Worm (Caenorhabditis elegans) whole organism, young adult: ENCODE data around the gene erfa-1.

Experiments used
- F10E7.11 ChIP-seq: sonication (generic microtip); optimal IDR thresholded peaks from 2 replicates; lab custom pipeline; 2017; ENCODE audit warnings: mild to moderate bottlenecking, missing genetic modification characterization, moderate library complexity, missing compliant biosample characterization
- F33H1.4 ChIP-seq: fragments of 200-800 bp; sonication (Bioruptor generic); IDR thresholded peaks from 2 replicates; pipeline ENCODE4 v1.3.6; 2022; ENCODE audit warnings: missing genetic modification reagents, missing genetic modification characterization, missing compliant biosample characterization
- F49E8.2 ChIP-seq: sonication (generic microtip); optimal IDR thresholded peaks from 3 replicates; lab custom pipeline; 2017; ENCODE audit warnings: missing genetic modification characterization, mild to moderate bottlenecking, missing compliant biosample characterization, antibody characterized with exemption, moderate library complexity; ENCODE audit not compliant: insufficient read depth
- F55B11.4 ChIP-seq: sonication (generic microtip); optimal IDR thresholded peaks from 2 replicates; lab custom pipeline; 2016; ENCODE audit warnings: missing compliant biosample characterization, missing genetic modification characterization, borderline replicate concordance; ENCODE audit not compliant: insufficient read depth
- K11D2.4 ChIP-seq: fragments of 200-800 bp; sonication (Bioruptor generic); IDR thresholded peaks from 2 replicates; pipeline ENCODE4 v1.3.6; 2022; ENCODE audit warnings: missing genetic modification reagents, missing genetic modification characterization, missing compliant biosample characterization
- K12H6.12 ChIP-seq: fragments of 200-800 bp; sonication (Bioruptor generic); optimal IDR thresholded peaks from 2 replicates; lab custom pipeline; 2018; ENCODE audit warnings: mild to moderate bottlenecking, missing genetic modification characterization, missing compliant biosample characterization
- T07F8.4 ChIP-seq: sonication (generic microtip); optimal IDR thresholded peaks from 2 replicates; lab custom pipeline; 2016; ENCODE audit warnings: mild to moderate bottlenecking, missing genetic modification characterization, moderate library complexity, missing compliant biosample characterization
- Y53F4B.3 ChIP-seq: fragments of 200-800 bp; sonication (Bioruptor generic); IDR thresholded peaks from 2 replicates; pipeline ENCODE4 v1.3.6; 2022; ENCODE audit warnings: missing genetic modification reagents, missing genetic modification characterization, missing compliant biosample characterization
- Y95B8A.8 ChIP-seq: fragments of 200-800 bp; sonication (Bioruptor generic); IDR thresholded peaks from 2 replicates; pipeline ENCODE4 v1.3.6; 2022; ENCODE audit warnings: missing genetic modification reagents, missing genetic modification characterization, missing compliant biosample characterization
- ZK185.1 ChIP-seq: sonication (generic microtip); optimal IDR thresholded peaks from 2 replicates; lab custom pipeline; 2016; ENCODE audit warnings: mild to moderate bottlenecking, missing genetic modification characterization, missing compliant biosample characterization; ENCODE audit not compliant: poor library complexity, severe bottlenecking
- aptf-2 ChIP-seq: fragments of 200-800 bp; sonication (Bioruptor generic); conservative IDR thresholded peaks from 2 replicates; pipeline ENCODE4 v1.3.6; 2022; ENCODE audit warnings: missing genetic modification reagents, missing genetic modification characterization, missing compliant biosample characterization
- attf-3 ChIP-seq: fragments of 200-800 bp; sonication (Bioruptor generic); conservative IDR thresholded peaks from 2 replicates; pipeline ENCODE4 v1.3.6; 2022; ENCODE audit warnings: missing genetic modification reagents, missing genetic modification characterization, missing compliant biosample characterization
- attf-5 ChIP-seq: fragments of 200-800 bp; sonication (Bioruptor generic); optimal IDR thresholded peaks from 2 replicates; lab custom pipeline; 2018; ENCODE audit warnings: mild to moderate bottlenecking, missing genetic modification characterization, missing compliant biosample characterization
- attf-6 ChIP-seq: fragments of 200-800 bp; sonication (Bioruptor generic); IDR thresholded peaks from 2 replicates; pipeline ENCODE4 v1.3.6; 2022; ENCODE audit warnings: missing genetic modification reagents, missing genetic modification characterization, missing compliant biosample characterization
- cebp-2 ChIP-seq: fragments of 200-800 bp; sonication (Bioruptor generic); IDR thresholded peaks from 2 replicates; pipeline ENCODE4 v1.3.6; 2022; ENCODE audit warnings: missing genetic modification characterization, missing compliant biosample characterization
- ceh-100 ChIP-seq: fragments of 200-800 bp; sonication (Bioruptor generic); IDR thresholded peaks from 2 replicates; pipeline ENCODE4 v1.3.6; 2022; ENCODE audit warnings: missing genetic modification reagents, missing genetic modification characterization, missing compliant biosample characterization
- die-1 ChIP-seq: sonication (generic microtip); optimal IDR thresholded peaks from 2 replicates; lab custom pipeline; 2016; ENCODE audit warnings: missing genotype, mild to moderate bottlenecking, missing genetic modification characterization, missing compliant biosample characterization
- dox-1 ChIP-seq: fragments of 200-800 bp; sonication (Bioruptor generic); IDR thresholded peaks from 2 replicates; pipeline ENCODE4 v1.3.6; 2022; ENCODE audit warnings: missing genetic modification reagents, missing genetic modification characterization, missing compliant biosample characterization
- dpl-1 ChIP-seq: fragments of 150-350 bp; optimal IDR thresholded peaks from 2 replicates; lab custom pipeline; 2014; ENCODE audit warnings: missing biosample characterization, missing genetic modification reagents, missing genetic modification characterization
- egl-18 ChIP-seq: fragments of 200-800 bp; sonication (Bioruptor generic); IDR thresholded peaks from 2 replicates; pipeline ENCODE4 v1.3.6; 2022; ENCODE audit warnings: missing genetic modification reagents, missing genetic modification characterization, missing compliant biosample characterization
- egl-44 ChIP-seq: fragments of 200-800 bp; sonication (Bioruptor generic); IDR thresholded peaks from 2 replicates; pipeline ENCODE4 v1.3.6; 2022; ENCODE audit warnings: missing genetic modification reagents, missing genetic modification characterization, missing compliant biosample characterization
- ekl-4 ChIP-seq: fragments of 200-800 bp; sonication (Bioruptor generic); IDR thresholded peaks from 2 replicates; pipeline ENCODE4 v1.3.6; 2022; ENCODE audit warnings: missing genetic modification reagents, missing genetic modification characterization, missing compliant biosample characterization
- fkh-3 ChIP-seq: sonication (generic microtip); optimal IDR thresholded peaks from 2 replicates; lab custom pipeline; 2016; ENCODE audit warnings: mild to moderate bottlenecking, missing genetic modification characterization, missing compliant biosample characterization
- him-1 ChIP-seq: sonication (generic microtip); optimal IDR thresholded peaks from 2 replicates; lab custom pipeline; 2016; ENCODE audit warnings: missing genotype, missing genetic modification reagents, missing genetic modification characterization, missing compliant biosample characterization
- let-526 ChIP-seq: fragments of 200-800 bp; sonication (Bioruptor generic); IDR thresholded peaks from 2 replicates; pipeline ENCODE4 v1.3.6; 2022; ENCODE audit warnings: missing genetic modification reagents, missing genetic modification characterization, missing compliant biosample characterization
- let-607 ChIP-seq, 2 experiments: fragments of 200-800 bp in 1 of 2; sonication (Bioruptor generic) in 1 of 2; sonication (generic microtip) in 1 of 2; optimal IDR thresholded peaks; 2 replicates each; lab custom pipeline; 2016 to 2018; ENCODE audit warnings: mild to moderate bottlenecking in 2 of 2, missing compliant biosample characterization in 2 of 2, missing genetic modification characterization in 2 of 2, moderate library complexity in 2 of 2, missing genotype in 1 of 2
- lin-40 ChIP-seq: sonication (generic microtip); optimal IDR thresholded peaks from 2 replicates; lab custom pipeline; 2016; ENCODE audit warnings: missing genetic modification characterization, mild to moderate bottlenecking, missing compliant biosample characterization, missing genotype, missing genetic modification reagents
- madf-10 ChIP-seq: sonication (generic microtip); optimal IDR thresholded peaks from 2 replicates; lab custom pipeline; 2016; ENCODE audit warnings: mild to moderate bottlenecking, missing genetic modification characterization, missing compliant biosample characterization
- madf-3 ChIP-seq: fragments of 200-800 bp; sonication (Bioruptor generic); IDR thresholded peaks from 2 replicates; pipeline ENCODE4 v1.3.6; 2022; ENCODE audit warnings: missing genetic modification reagents, missing genetic modification characterization, missing compliant biosample characterization
- madf-6 ChIP-seq: fragments of 200-800 bp; sonication (Bioruptor generic); IDR thresholded peaks from 2 replicates; pipeline ENCODE4 v1.3.6; 2022; ENCODE audit warnings: missing genetic modification reagents, missing genetic modification characterization, missing compliant biosample characterization
- mel-28 ChIP-seq: sonication (generic microtip); optimal IDR thresholded peaks from 2 replicates; lab custom pipeline; 2016; ENCODE audit warnings: borderline replicate concordance, mild to moderate bottlenecking, missing genetic modification characterization, missing compliant biosample characterization
- nfyb-1 ChIP-seq: fragments of 200-800 bp; sonication (Bioruptor generic); IDR thresholded peaks from 2 replicates; pipeline ENCODE4 v1.3.6; 2022; ENCODE audit warnings: missing genetic modification reagents, missing genetic modification characterization, missing compliant biosample characterization
- nhr-80 ChIP-seq: sonication (generic microtip); optimal IDR thresholded peaks from 2 replicates; lab custom pipeline; 2016; ENCODE audit warnings: missing genetic modification characterization, missing compliant biosample characterization
- nhr-90 ChIP-seq: sonication (generic microtip); optimal IDR thresholded peaks from 2 replicates; lab custom pipeline; 2016; ENCODE audit warnings: missing genotype, mild to moderate bottlenecking, missing genetic modification characterization, missing compliant biosample characterization
- rec-8 ChIP-seq, 2 experiments: sonication (generic microtip); optimal IDR thresholded peaks; 2 replicates each; lab custom pipeline; 2016; ENCODE audit warnings: mild to moderate bottlenecking in 2 of 2, missing genetic modification characterization in 2 of 2, missing genetic modification reagents in 2 of 2, missing genotype in 2 of 2, missing biosample characterization in 1 of 2, missing compliant biosample characterization in 1 of 2, moderate library complexity in 1 of 2
- sea-2 ChIP-seq: fragments of 200-800 bp; sonication (Bioruptor generic); IDR thresholded peaks from 2 replicates; pipeline ENCODE4 v1.3.6; 2022; ENCODE audit warnings: missing genetic modification characterization, missing compliant biosample characterization
- snpc-3.4 ChIP-seq: sonication (generic microtip); optimal IDR thresholded peaks from 2 replicates; lab custom pipeline; 2017; ENCODE audit warnings: missing genetic modification characterization, mild to moderate bottlenecking, missing compliant biosample characterization, antibody characterized with exemption, moderate library complexity, missing genotype, missing genetic modification reagents
- snpc-4 ChIP-seq, 5 experiments: fragments of 150-350 bp in 1 of 5; sonication (generic microtip) in 4 of 5; optimal IDR thresholded peaks; 2 replicates each; lab custom pipeline; 2014 to 2018; ENCODE audit warnings: missing genetic modification characterization in 5 of 5, missing biosample characterization in 3 of 5, antibody characterized with exemption in 2 of 5, mild to moderate bottlenecking in 2 of 5, missing compliant biosample characterization in 2 of 5, missing genotype in 2 of 5, moderate library complexity in 2 of 5, missing genetic modification reagents in 1 of 5
- somi-1 ChIP-seq: fragments of 200-800 bp; sonication (Bioruptor generic); optimal IDR thresholded peaks from 2 replicates; lab custom pipeline; 2018; ENCODE audit warnings: mild to moderate bottlenecking, missing genetic modification characterization, missing compliant biosample characterization
- xnd-1 ChIP-seq: sonication (generic microtip); optimal IDR thresholded peaks from 2 replicates; lab custom pipeline; 2016; ENCODE audit warnings: missing genotype, missing genetic modification reagents, missing genetic modification characterization, missing compliant biosample characterization
- zfh-2 ChIP-seq: fragments of 200-800 bp; sonication (Bioruptor generic); conservative IDR thresholded peaks from 2 replicates; pipeline ENCODE4 v1.3.6; 2022; ENCODE audit warnings: missing genetic modification reagents, missing genetic modification characterization, missing compliant biosample characterization
- zim-3 ChIP-seq: sonication (generic microtip); optimal IDR thresholded peaks from 2 replicates; lab custom pipeline; 2017; ENCODE audit warnings: mild to moderate bottlenecking, missing genetic modification characterization, moderate library complexity, missing compliant biosample characterization
- ztf-25 ChIP-seq: fragments of 200-800 bp; sonication (Bioruptor generic); IDR thresholded peaks from 2 replicates; pipeline ENCODE4 v1.3.6; 2022; ENCODE audit warnings: missing genetic modification reagents, missing genetic modification characterization, missing compliant biosample characterization
- ztf-26 ChIP-seq: sonication (generic microtip); optimal IDR thresholded peaks from 2 replicates; lab custom pipeline; 2017; ENCODE audit warnings: missing genetic modification characterization, missing compliant biosample characterization

The erfa-1 gene

ce11 chrV:6430526-6431371 is 3.2 kb upstream of the erfa-1 start (continued):
- TF ChIP-seq snpc-4 (GFP tag; optimal IDR thresholded peaks at IDR 0.05; lab: Kevin White, UChicago) (no peak), snpc-4 (tag; optimal IDR thresholded peaks at IDR 0.05; lab: Kevin White, UChicago) (peak in 1 of 4 experiments; percentile 1), attf-6 (GFP tag; lab: Robert Waterston, UW) (no peak), attf-5 (no peak), Y95B8A.8 (no peak), fkh-3 (tag; lab: Kevin White, UChicago) (no peak), cebp-2 (GFP tag; lab: Robert Waterston, UW) (no peak), dpl-1 (GFP tag; lab: Kevin White, UChicago) (no peak), him-1 (tag; lab: Kevin White, UChicago) (no peak), F33H1.4 (0 out of 2 replicates have a peak, but pooled peaks have one; percentile 9), lin-40 (tag; lab: Kevin White, UChicago) (no peak), zfh-2 (GFP tag; lab: Robert Waterston, UW) (no peak), zim-3 (no peak), ceh-100 (GFP tag; lab: Robert Waterston, UW) (no peak), nhr-80 (tag; lab: Kevin White, UChicago) (peak; percentile 71), die-1 (tag; lab: Kevin White, UChicago) (no peak), F55B11.4 (no peak), let-526 (GFP tag; lab: Robert Waterston, UW) (no peak), rec-8 (tag; optimal IDR thresholded peaks at IDR 0.05; lab: Kevin White, UChicago) (no peak), ZK185.1 (no peak), nhr-90 (no peak), F10E7.11 (no peak), let-607 (tag; optimal IDR thresholded peaks at IDR 0.05; lab: Kevin White, UChicago) (no peak), madf-10 (tag; lab: Kevin White, UChicago) (no peak), T07F8.4 (tag; lab: Kevin White, UChicago) (no peak), ztf-26 (no peak), Y53F4B.3 (GFP tag; lab: Robert Waterston, UW) (no peak), sea-2 (GFP tag; lab: Robert Waterston, UW) (no peak), ztf-25 (GFP tag; lab: Robert Waterston, UW) (no peak), xnd-1 (tag; lab: Kevin White, UChicago) (no peak), egl-44 (no peak)
- TF ChIP-seq, all 124 proteins: peak for 6

- peak; percentile 26; the same call in 1 of the 2 replicates for TF ChIP-seq madf-6 (GFP tag; lab: Robert Waterston, UW)
- no peak for TF ChIP-seq mel-28 (tag; lab: Kevin White, UChicago)
- TF ChIP-seq aptf-2 (GFP tag; lab: Robert Waterston, UW) = no peak
- TF ChIP-seq somi-1 (GFP tag; lab: Kevin White, UChicago) = no peak
- TF ChIP-seq attf-3 = no peak
- peak; percentile 35 for TF ChIP-seq F49E8.2 (tag; lab: Kevin White, UChicago)
- TF ChIP-seq nfyb-1 = no peak
- TF ChIP-seq nhr-80 (tag; lab: Kevin White, UChicago) = peak; percentile 61
- TF ChIP-seq xnd-1 (tag; lab: Kevin White, UChicago) = no peak
- TF ChIP-seq egl-18 (GFP tag; lab: Robert Waterston, UW) = no peak
- TF ChIP-seq K12H6.12 (tag; lab: Kevin White, UChicago) = no peak
- TF ChIP-seq snpc-3.4 (tag; lab: Kevin White, UChicago) = peak; percentile 45
- no peak for TF ChIP-seq dox-1
- TF ChIP-seq ekl-4 (GFP tag; lab: Robert Waterston, UW) = peak; percentile 19; the same call in 1 of the 2 replicates
- TF ChIP-seq madf-3 (GFP tag; lab: Robert Waterston, UW) = 0 out of 2 replicates have a peak, but pooled peaks have one; percentile 54
- no peak for TF ChIP-seq K11D2.4
Observed at ce11 chrV:6436332-6436731, 2.4 kb downstream of the erfa-1 start, which contains the start of gene hpo-19. hpo-19 (plus strand) TSS chrV:6436645.
